Worm (Caenorhabditis elegans): Measurements from ENCODE around the gene C23G10.1.
A peak's percentile ranks its signal among the peaks of the same experiment; 100 is the strongest.

ce11 chrIII:6163381-6163780 lies 45.7 kb upstream of the C23G10.1 start:
- TF ChIP-seq aly-2 (tag; optimal IDR thresholded peaks at IDR 0.05) (no peak), dmd-6 (GFP tag; IDR thresholded peaks at IDR 0.05) (peak; percentile 75), daf-12 (tag; optimal IDR thresholded peaks at IDR 0.05) (no peak), ZK546.5 (tag; optimal IDR thresholded peaks at IDR 0.05) (no peak), ZK337.2 (GFP tag; IDR thresholded peaks at IDR 0.05) (no peak), unc-62 (GFP tag; optimal IDR thresholded peaks at IDR 0.05 in 1 of 2) (no peak), unc-62 (tag; optimal IDR thresholded peaks at IDR 0.05) (no peak), rbr-2 (tag; optimal IDR thresholded peaks at IDR 0.05) (no peak), ctbp-1 (GFP tag; IDR thresholded peaks at IDR 0.05) (no peak), snpc-1.2 (GFP tag; IDR thresholded peaks at IDR 0.05) (no peak)

Data from whole organism, L4 larva.